Fruit fly (Drosophila melanogaster) whole organism, prepupa: ENCODE results near the gene Tsp26A.

Experiments
- CG10669 ChIP-seq: fragments of 200-800 bp; sonication (Bioruptor generic); optimal IDR thresholded peaks from 3 replicates; lab custom pipeline; 2018; ENCODE audit warnings: missing biosample characterization, mild to moderate bottlenecking, missing genetic modification characterization, moderate library complexity
- CG6854 ChIP-seq: fragments of 200-800 bp; sonication (Bioruptor generic); optimal IDR thresholded peaks from 2 replicates; lab custom pipeline; 2017; ENCODE audit warnings: missing biosample characterization, mild to moderate bottlenecking, missing genetic modification characterization
- CG8119 ChIP-seq: fragments of 200-800 bp; sonication (Bioruptor generic); IDR thresholded peaks from 3 replicates; pipeline ENCODE4 v1.3.6; 2022; ENCODE audit warnings: missing biosample characterization, missing genetic modification characterization
- CG8319 ChIP-seq: fragments of 200-800 bp; sonication (Bioruptor generic); optimal IDR thresholded peaks from 3 replicates; lab custom pipeline; 2016; ENCODE audit warnings: missing biosample characterization, missing genetic modification characterization
- eg ChIP-seq: fragments of 200-800 bp; sonication (Bioruptor generic); IDR thresholded peaks from 3 replicates; pipeline ENCODE4 v1.3.6; 2022; ENCODE audit warnings: missing biosample characterization, missing genetic modification characterization
- esn ChIP-seq: fragments of 200-800 bp; sonication (Bioruptor generic); optimal IDR thresholded peaks from 2 replicates; lab custom pipeline; 2016; ENCODE audit warnings: missing biosample characterization, mild to moderate bottlenecking, missing genetic modification characterization, moderate library complexity

dm6 chr2L:5979055-5979399 is 21.0 kb upstream of the Tsp26A start:
- no peak for TF ChIP-seq CG8119 (GFP tag; lab: Robert Waterston, UW)
- no peak for TF ChIP-seq CG8319 (GFP tag; lab: Kevin White, UChicago)
- no peak for TF ChIP-seq CG6854
- no peak for TF ChIP-seq CG10669 (GFP tag; lab: Kevin White, UChicago)
- TF ChIP-seq esn (GFP tag; lab: Kevin White, UChicago), result no peak
- TF ChIP-seq eg, result no peak
